Worm (Caenorhabditis elegans) whole organism, L1 larva: ENCODE measurements around the gene rps-2.

Experiments used
- C04F5.9 ChIP-seq: sonication (generic microtip); optimal IDR thresholded peaks from 2 replicates; lab custom pipeline; 2016; ENCODE audit warnings: missing genetic modification characterization, missing compliant biosample characterization
- C16A3.4 ChIP-seq: fragments of 150-350 bp; optimal IDR thresholded peaks from 2 replicates; lab custom pipeline; 2014; ENCODE audit warnings: missing biosample characterization, missing genetic modification characterization
- F16B12.6 ChIP-seq: fragments of 150-350 bp; optimal IDR thresholded peaks from 2 replicates; lab custom pipeline; 2014; ENCODE audit warnings: missing biosample characterization, missing genetic modification characterization
- blmp-1 ChIP-seq: fragments of 150-350 bp; optimal IDR thresholded peaks from 2 replicates; lab custom pipeline; 2014; ENCODE audit warnings: missing biosample characterization, missing genetic modification characterization
- ceh-63 ChIP-seq: fragments of 200-800 bp; sonication (Bioruptor generic); optimal IDR thresholded peaks from 2 replicates; lab custom pipeline; 2018; ENCODE audit warnings: mild to moderate bottlenecking, missing genetic modification characterization, missing compliant biosample characterization
- ceh-82 ChIP-seq, 3 experiments: fragments of 150-350 bp in 1 of 3; sonication (generic microtip) in 2 of 3; optimal IDR thresholded peaks; 2 replicates each; lab custom pipeline; 2014 to 2017; ENCODE audit warnings: missing biosample characterization in 3 of 3, missing genetic modification characterization in 3 of 3
- ceh-88 ChIP-seq: fragments of 200-800 bp; sonication (Bioruptor generic); IDR thresholded peaks from 2 replicates; pipeline ENCODE4 v1.3.6; 2022; ENCODE audit warnings: missing genetic modification characterization, missing compliant biosample characterization
- dpl-1 ChIP-seq, 3 experiments: fragments of 150-350 bp in 2 of 3; sonication (generic microtip) in 1 of 3; optimal IDR thresholded peaks; 2 replicates each; lab custom pipeline; 2014 to 2017; ENCODE audit warnings: missing biosample characterization in 3 of 3, missing genetic modification characterization in 3 of 3, missing genetic modification reagents in 3 of 3
- dsc-1 ChIP-seq: sonication (generic microtip); optimal IDR thresholded peaks from 2 replicates; lab custom pipeline; 2016; ENCODE audit warnings: mild to moderate bottlenecking, missing genetic modification characterization, missing compliant biosample characterization
- efl-1 ChIP-seq, 4 experiments: fragments of 150-350 bp; optimal IDR thresholded peaks in 3 of 4; peaks in 1 of 4; 1 replicate in 1 of 4; 2 replicates in 3 of 4; lab custom pipeline; 2014; ENCODE audit warnings: missing biosample characterization in 2 of 4, missing genetic modification characterization in 2 of 4, missing genetic modification reagents in 2 of 4
- elt-2 ChIP-seq: sonication (generic microtip); optimal IDR thresholded peaks from 2 replicates; lab custom pipeline; 2016; ENCODE audit warnings: missing genetic modification characterization, mild to moderate bottlenecking, inconsistent platforms, missing compliant biosample characterization, missing genetic modification reagents
- elt-3 ChIP-seq, 6 experiments: fragments of 150-350 bp in 1 of 6; sonication (generic microtip); optimal IDR thresholded peaks; 2 replicates each; lab custom pipeline; 2017 to 2018; ENCODE audit warnings: missing biosample characterization in 6 of 6, missing genetic modification characterization in 6 of 6, inconsistent platforms in 1 of 6
- fkh-8 ChIP-seq: sonication (generic microtip); optimal IDR thresholded peaks from 2 replicates; lab custom pipeline; 2016; ENCODE audit warnings: mild to moderate bottlenecking, missing genetic modification characterization, missing compliant biosample characterization
- fos-1 ChIP-seq: fragments of 150-350 bp; optimal IDR thresholded peaks from 2 replicates; lab custom pipeline; 2014; ENCODE audit warnings: missing biosample characterization, missing genetic modification characterization
- irx-1 ChIP-seq: sonication (generic microtip); optimal IDR thresholded peaks from 2 replicates; lab custom pipeline; 2016; ENCODE audit warnings: missing genetic modification characterization, missing compliant biosample characterization
- isw-1 ChIP-seq: fragments of 200-800 bp; sonication (Bioruptor generic); IDR thresholded peaks from 2 replicates; pipeline ENCODE4 v1.3.6; 2022; ENCODE audit warnings: missing genetic modification characterization, missing compliant biosample characterization
- jun-1 ChIP-seq: fragments of 150-350 bp; optimal IDR thresholded peaks from 2 replicates; lab custom pipeline; 2014; ENCODE audit warnings: missing biosample characterization, missing genetic modification reagents, missing genetic modification characterization
- lin-13 ChIP-seq: fragments of 150-350 bp; optimal IDR thresholded peaks from 2 replicates; lab custom pipeline; 2014; ENCODE audit warnings: missing biosample characterization, missing genetic modification reagents, missing genetic modification characterization
- lin-14 ChIP-seq: fragments of 200-800 bp; sonication (Bioruptor generic); optimal IDR thresholded peaks from 2 replicates; lab custom pipeline; 2018; ENCODE audit warnings: mild to moderate bottlenecking, missing genetic modification characterization, moderate library complexity, missing compliant biosample characterization
- lin-15B ChIP-seq: fragments of 150-350 bp; sonication (generic microtip); optimal IDR thresholded peaks from 3 replicates; lab custom pipeline; 2014; ENCODE audit warnings: missing biosample characterization, missing genetic modification characterization
- lin-35 ChIP-seq, 2 experiments: fragments of 150-350 bp; optimal IDR thresholded peaks; 2 replicates each; lab custom pipeline; 2014; ENCODE audit warnings: missing biosample characterization in 2 of 2, missing genetic modification characterization in 2 of 2, missing genetic modification reagents in 2 of 2
- lsy-2 ChIP-seq, 2 experiments: fragments of 150-350 bp; optimal IDR thresholded peaks; 2 replicates each; lab custom pipeline; 2014; ENCODE audit warnings: missing biosample characterization in 2 of 2, missing genetic modification characterization in 2 of 2
- mab-9 ChIP-seq: fragments of 200-800 bp; sonication (Bioruptor generic); IDR thresholded peaks from 2 replicates; pipeline ENCODE4 v1.3.6; 2022; ENCODE audit warnings: missing genetic modification reagents, missing genetic modification characterization, missing compliant biosample characterization
- mdl-1 ChIP-seq, 2 experiments: fragments of 150-350 bp; optimal IDR thresholded peaks; 2 replicates each; lab custom pipeline; 2014 to 2017; ENCODE audit warnings: missing biosample characterization in 2 of 2, missing genetic modification characterization in 2 of 2, inconsistent platforms in 1 of 2
- mep-1 ChIP-seq: fragments of 150-350 bp; optimal IDR thresholded peaks from 2 replicates; lab custom pipeline; 2014; ENCODE audit warnings: missing biosample characterization, missing genetic modification characterization
- nhr-12 ChIP-seq: sonication (generic microtip); optimal IDR thresholded peaks from 2 replicates; lab custom pipeline; 2017; ENCODE audit warnings: missing biosample characterization, missing genetic modification characterization
- nhr-19 ChIP-seq: fragments of 200-800 bp; sonication (Bioruptor generic); conservative IDR thresholded peaks from 2 replicates; pipeline ENCODE4 v1.3.6; 2022; ENCODE audit warnings: missing genetic modification characterization, missing compliant biosample characterization
- nhr-20 ChIP-seq: sonication (generic microtip); optimal IDR thresholded peaks from 2 replicates; lab custom pipeline; 2016; ENCODE audit warnings: mild to moderate bottlenecking, missing genetic modification characterization, missing compliant biosample characterization
- nhr-47 ChIP-seq: sonication (generic microtip); optimal IDR thresholded peaks from 2 replicates; lab custom pipeline; 2016; ENCODE audit warnings: mild to moderate bottlenecking, missing genetic modification characterization, moderate library complexity, missing compliant biosample characterization
- nhr-71 ChIP-seq: sonication (generic microtip); optimal IDR thresholded peaks from 2 replicates; lab custom pipeline; 2016; ENCODE audit warnings: mild to moderate bottlenecking, missing genetic modification characterization, moderate library complexity, missing compliant biosample characterization
- nhr-77 ChIP-seq: fragments of 150-350 bp; optimal IDR thresholded peaks from 2 replicates; lab custom pipeline; 2014; ENCODE audit warnings: missing biosample characterization, missing genetic modification characterization
- nhr-85 ChIP-seq: sonication (generic microtip); peaks from one replicate; lab custom pipeline; 2016; ENCODE audit warnings: missing genetic modification characterization, inconsistent platforms, missing compliant biosample characterization
- nhr-90 ChIP-seq: sonication (generic microtip); optimal IDR thresholded peaks from 2 replicates; lab custom pipeline; 2016; ENCODE audit warnings: mild to moderate bottlenecking, missing genetic modification characterization, missing compliant biosample characterization; ENCODE audit not compliant: poor library complexity
- rnt-1 ChIP-seq: sonication (generic microtip); optimal IDR thresholded peaks from 2 replicates; lab custom pipeline; 2016; ENCODE audit warnings: mild to moderate bottlenecking, missing genetic modification characterization, moderate library complexity, missing compliant biosample characterization
- skn-1 ChIP-seq: fragments of 150-350 bp; optimal IDR thresholded peaks from 2 replicates; lab custom pipeline; 2014; ENCODE audit warnings: missing biosample characterization, missing genetic modification characterization
- snu-23 ChIP-seq: sonication (generic microtip); optimal IDR thresholded peaks from 2 replicates; lab custom pipeline; 2016; ENCODE audit warnings: missing genetic modification characterization, missing compliant biosample characterization
- swsn-7 ChIP-seq: sonication (generic microtip); optimal IDR thresholded peaks from 2 replicates; lab custom pipeline; 2016; ENCODE audit warnings: missing genetic modification characterization, missing compliant biosample characterization
- tbx-2 ChIP-seq: sonication (generic microtip); optimal IDR thresholded peaks from 2 replicates; lab custom pipeline; 2016; ENCODE audit warnings: missing genetic modification characterization, missing compliant biosample characterization
- unc-130 ChIP-seq: fragments of 150-350 bp; optimal IDR thresholded peaks from 2 replicates; lab custom pipeline; 2017; ENCODE audit warnings: missing biosample characterization, missing genetic modification characterization, inconsistent platforms
- unc-98 ChIP-seq: fragments of 200-800 bp; sonication (Bioruptor generic); IDR thresholded peaks from 2 replicates; pipeline ENCODE4 v1.3.6; 2022; ENCODE audit warnings: missing genetic modification characterization, missing compliant biosample characterization
- vab-15 ChIP-seq: sonication (generic microtip); optimal IDR thresholded peaks from 2 replicates; lab custom pipeline; 2017; ENCODE audit warnings: missing genotype, mild to moderate bottlenecking, missing genetic modification characterization, missing compliant biosample characterization
- xbp-1 ChIP-seq: sonication (generic microtip); optimal IDR thresholded peaks from 2 replicates; lab custom pipeline; 2016; ENCODE audit warnings: missing genetic modification characterization, missing compliant biosample characterization
- ztf-11 ChIP-seq, 2 experiments: sonication (generic microtip); optimal IDR thresholded peaks; 2 replicates each; lab custom pipeline; 2016 to 2017; ENCODE audit warnings: missing genetic modification characterization in 2 of 2, missing biosample characterization in 1 of 2, missing compliant biosample characterization in 1 of 2

Gene rps-2

ce11 chrIV:7954006-7954405, 27.8 kb upstream of the rps-2 start:
- TF ChIP-seq isw-1 (GFP tag; lab: Robert Waterston, UW): no peak
- TF ChIP-seq ceh-88: no peak
- no peak for TF ChIP-seq C04F5.9 (tag; lab: Kevin White, UChicago)
- no peak for TF ChIP-seq ceh-63 (GFP tag; lab: Kevin White, UChicago)
- no peak for TF ChIP-seq nhr-12
- no peak for TF ChIP-seq ceh-82 (tag; optimal IDR thresholded peaks at IDR 0.05; lab: Kevin White, UChicago)
- TF ChIP-seq elt-2: no peak
- no peak for TF ChIP-seq efl-1 (optimal IDR thresholded peaks at IDR 0.05; lab: Kevin White, UChicago)
- TF ChIP-seq efl-1 (GFP tag; optimal IDR thresholded peaks at IDR 0.05 in 1 of 2; lab: Kevin White, UChicago): no peak

DNA sequence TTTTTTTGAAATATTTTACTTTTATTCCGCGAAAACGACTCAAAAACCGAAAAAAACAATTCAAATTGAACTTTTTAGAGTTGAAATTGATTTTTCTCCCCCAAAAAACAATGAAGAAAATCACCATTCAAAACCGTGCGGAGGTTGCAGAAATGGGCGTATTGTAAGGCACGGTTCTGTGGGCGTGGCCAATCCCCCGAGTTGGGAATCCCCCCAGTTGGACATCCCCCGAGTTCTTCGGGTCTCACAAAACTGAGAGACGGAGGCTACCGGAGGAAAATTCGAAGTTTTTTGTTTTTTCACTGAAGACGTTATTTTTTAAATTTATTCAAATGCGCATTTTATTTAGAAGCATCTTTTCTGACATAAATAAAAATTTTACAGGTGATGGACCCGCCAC, 22.1 kb upstream of the rps-2 start, which contains the start of gene mcm-3AP:
Gene mcm-3AP (plus strand): TSS at position 383 of the 400 bp plus-strand sequence.
- TF ChIP-seq efl-1 (optimal IDR thresholded peaks at IDR 0.05; lab: Kevin White, UChicago): peak; percentile 28 to 35
- TF ChIP-seq efl-1 (GFP tag; optimal IDR thresholded peaks at IDR 0.05 in 1 of 2; lab: Kevin White, UChicago): peak; percentile 16 to 88
- TF ChIP-seq dsc-1 (tag; lab: Kevin White, UChicago): peak; percentile 0
- peak in 1 of 2 experiments; percentile 37 for TF ChIP-seq lin-35 (GFP tag; optimal IDR thresholded peaks at IDR 0.05; lab: Kevin White, UChicago)
- peak; percentile 44 for TF ChIP-seq nhr-85 (tag; lab: Kevin White, UChicago)
- TF ChIP-seq lsy-2 (tag; optimal IDR thresholded peaks at IDR 0.05; lab: Kevin White, UChicago): peak; percentile 31 to 83
- peak; percentile 72 for TF ChIP-seq isw-1 (GFP tag; lab: Robert Waterston, UW)
- TF ChIP-seq nhr-19 (GFP tag; lab: Robert Waterston, UW): peak; percentile 72
- TF ChIP-seq ceh-88: peak; percentile 41; the same call in 1 of the 2 replicates
- peak; percentile 36 for TF ChIP-seq F16B12.6 (tag; lab: Kevin White, UChicago)
- peak in 1 of 3 experiments; percentile 30 for TF ChIP-seq dpl-1 (GFP tag; optimal IDR thresholded peaks at IDR 0.05; lab: Kevin White, UChicago)
- peak; percentile 50 for TF ChIP-seq nhr-71 (tag; lab: Kevin White, UChicago)
- TF ChIP-seq rnt-1 (tag; lab: Kevin White, UChicago): peak; percentile 35
- TF ChIP-seq nhr-47 (tag; lab: Kevin White, UChicago): peak; percentile 45
- TF ChIP-seq, all 84 proteins: peak for 13; not testable (repeated sequence) for 71

DNA sequence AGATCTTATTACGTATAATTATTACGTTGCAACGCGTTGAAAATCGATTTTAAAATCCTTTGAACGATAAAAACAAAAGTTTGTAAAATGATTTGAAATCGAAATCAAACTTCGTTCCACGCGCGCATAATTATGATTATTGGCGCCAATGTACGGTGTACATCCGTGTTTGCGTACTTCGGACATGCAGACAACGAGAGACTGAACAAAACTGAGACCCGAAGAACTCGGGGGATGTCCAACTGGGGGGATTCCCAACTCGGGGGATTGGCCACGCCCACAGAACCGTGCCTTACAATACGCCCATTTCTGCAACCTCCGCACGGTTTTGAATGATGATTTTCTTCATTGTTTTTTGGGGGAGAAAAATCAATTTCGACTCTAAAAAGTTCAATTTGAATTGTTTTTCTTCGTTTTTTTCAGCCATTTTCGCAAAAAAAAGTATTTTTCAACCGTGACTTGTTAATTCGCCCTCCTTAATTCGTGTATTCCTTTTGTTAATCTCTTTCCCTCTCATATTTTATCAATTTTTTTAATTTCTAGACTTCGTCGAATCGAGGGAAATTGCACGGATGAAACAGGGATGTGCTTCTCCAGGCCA, 20.8 kb upstream of the rps-2 start, which contains the start of gene F20D12.12:
Gene F20D12.12 (plus strand): TSS at position 542 of the 601 bp plus-strand sequence.
- TF ChIP-seq mdl-1 (tag; optimal IDR thresholded peaks at IDR 0.05; lab: Kevin White, UChicago) (peak in 1 of 2 experiments; percentile 45), swsn-7 (tag; lab: Kevin White, UChicago) (peak; percentile 64), nhr-71 (tag; lab: Kevin White, UChicago) (peak; percentile 84), xbp-1 (peak; percentile 53), lin-15B (tag; lab: Kevin White, UChicago) (peak; percentile 46), mep-1 (peak; percentile 67), C16A3.4 (tag; lab: Kevin White, UChicago) (peak; percentile 69), ztf-11 (tag; optimal IDR thresholded peaks at IDR 0.05; lab: Kevin White, UChicago) (peak in 1 of 2 experiments; percentile 48), mab-9 (GFP tag; lab: Robert Waterston, UW) (peak; percentile 73), jun-1 (tag; lab: Kevin White, UChicago) (peak; percentile 39), fos-1 (tag; lab: Kevin White, UChicago) (peak; percentile 16), efl-1 (optimal IDR thresholded peaks at IDR 0.05; lab: Kevin White, UChicago) (peak; percentile 69 to 78), efl-1 (GFP tag; optimal IDR thresholded peaks at IDR 0.05 in 1 of 2; lab: Kevin White, UChicago) (peak; percentile 62 to 96), vab-15 (tag; lab: Kevin White, UChicago) (peak; percentile 32), irx-1 (peak; percentile 19), lin-14 (GFP tag; lab: Kevin White, UChicago) (peak; percentile 76), tbx-2 (peak; percentile 69), ceh-88 (peak; percentile 87), nhr-85 (tag; lab: Kevin White, UChicago) (peak; percentile 68), lin-35 (GFP tag; optimal IDR thresholded peaks at IDR 0.05; lab: Kevin White, UChicago) (peak; percentile 47 to 80), nhr-19 (GFP tag; lab: Robert Waterston, UW) (peak; percentile 91), lin-13 (GFP tag; lab: Kevin White, UChicago) (peak; percentile 76), snu-23 (GFP tag; lab: Kevin White, UChicago) (peak; percentile 75), unc-98 (GFP tag; lab: Robert Waterston, UW) (peak; percentile 69; the same call in 1 of the 2 replicates), blmp-1 (peak; percentile 52), nhr-47 (tag; lab: Kevin White, UChicago) (peak; percentile 73), nhr-90 (tag; lab: Kevin White, UChicago) (peak; percentile 39), nhr-20 (tag; lab: Kevin White, UChicago) (peak; percentile 75), dpl-1 (GFP tag; optimal IDR thresholded peaks at IDR 0.05; lab: Kevin White, UChicago) (peak; percentile 43 to 65 (median 64)), elt-3 (tag; optimal IDR thresholded peaks at IDR 0.05; lab: Kevin White, UChicago) (peak in 1 of 6 experiments; percentile 25), fkh-8 (tag; lab: Kevin White, UChicago) (peak; percentile 75), unc-130 (tag; lab: Kevin White, UChicago) (peak; percentile 57), nhr-77 (tag; lab: Kevin White, UChicago) (peak; percentile 39), F16B12.6 (tag; lab: Kevin White, UChicago) (peak; percentile 88), skn-1 (tag; lab: Kevin White, UChicago) (peak; percentile 45), isw-1 (GFP tag; lab: Robert Waterston, UW) (peak; percentile 91)
